Worm (Caenorhabditis elegans): ENCODE measurements around the gene faah-6.

DNA sequence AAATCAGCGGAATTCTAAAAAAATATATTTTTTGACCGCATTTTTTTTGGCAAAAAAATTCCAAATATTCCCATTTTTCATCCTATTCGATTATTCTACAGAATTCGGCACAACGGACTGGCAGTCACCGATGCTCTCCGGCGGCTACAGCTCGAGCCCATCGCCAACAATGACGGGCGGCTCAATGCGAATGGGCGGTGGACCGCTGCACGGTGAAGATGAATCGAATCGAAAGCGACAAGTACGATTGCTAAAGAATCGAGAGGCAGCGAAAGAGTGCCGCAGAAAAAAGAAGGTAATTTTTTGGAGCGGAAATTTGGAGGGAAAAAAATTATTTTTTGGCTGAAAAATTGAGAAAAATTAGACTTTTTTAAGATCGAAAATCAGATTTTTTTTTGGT is 42.1 kb downstream of the faah-6 start:
- TF ChIP-seq unc-130 (GFP tag; optimal IDR thresholded peaks at IDR 0.05) (no peak), zim-3 (tag; optimal IDR thresholded peaks at IDR 0.05) (peak; percentile 25), ama-1 (optimal IDR thresholded peaks at IDR 0.05) (no peak), ama-1 (GFP tag; optimal IDR thresholded peaks at IDR 0.05) (no peak), nhr-179 (tag; optimal IDR thresholded peaks at IDR 0.05) (no peak), F33H1.4 (GFP tag; IDR thresholded peaks at IDR 0.05) (no peak), madf-3 (GFP tag; IDR thresholded peaks at IDR 0.05) (no peak), ztf-28 (GFP tag; IDR thresholded peaks at IDR 0.05) (no peak), pbrm-1 (GFP tag; IDR thresholded peaks at IDR 0.05) (no peak), snpc-4 (GFP tag; optimal IDR thresholded peaks at IDR 0.05) (no peak), snpc-4 (tag; optimal IDR thresholded peaks at IDR 0.05) (no peak), ztf-18 (tag; optimal IDR thresholded peaks at IDR 0.05) (no peak), dpl-1 (GFP tag; optimal IDR thresholded peaks at IDR 0.05) (no peak), dox-1 (GFP tag; IDR thresholded peaks at IDR 0.05) (no peak)

Measured in whole organism, young adult.